Fruit fly (Drosophila melanogaster): ENCODE measurements around the gene CG33642.

The CG33642 gene

DNA sequence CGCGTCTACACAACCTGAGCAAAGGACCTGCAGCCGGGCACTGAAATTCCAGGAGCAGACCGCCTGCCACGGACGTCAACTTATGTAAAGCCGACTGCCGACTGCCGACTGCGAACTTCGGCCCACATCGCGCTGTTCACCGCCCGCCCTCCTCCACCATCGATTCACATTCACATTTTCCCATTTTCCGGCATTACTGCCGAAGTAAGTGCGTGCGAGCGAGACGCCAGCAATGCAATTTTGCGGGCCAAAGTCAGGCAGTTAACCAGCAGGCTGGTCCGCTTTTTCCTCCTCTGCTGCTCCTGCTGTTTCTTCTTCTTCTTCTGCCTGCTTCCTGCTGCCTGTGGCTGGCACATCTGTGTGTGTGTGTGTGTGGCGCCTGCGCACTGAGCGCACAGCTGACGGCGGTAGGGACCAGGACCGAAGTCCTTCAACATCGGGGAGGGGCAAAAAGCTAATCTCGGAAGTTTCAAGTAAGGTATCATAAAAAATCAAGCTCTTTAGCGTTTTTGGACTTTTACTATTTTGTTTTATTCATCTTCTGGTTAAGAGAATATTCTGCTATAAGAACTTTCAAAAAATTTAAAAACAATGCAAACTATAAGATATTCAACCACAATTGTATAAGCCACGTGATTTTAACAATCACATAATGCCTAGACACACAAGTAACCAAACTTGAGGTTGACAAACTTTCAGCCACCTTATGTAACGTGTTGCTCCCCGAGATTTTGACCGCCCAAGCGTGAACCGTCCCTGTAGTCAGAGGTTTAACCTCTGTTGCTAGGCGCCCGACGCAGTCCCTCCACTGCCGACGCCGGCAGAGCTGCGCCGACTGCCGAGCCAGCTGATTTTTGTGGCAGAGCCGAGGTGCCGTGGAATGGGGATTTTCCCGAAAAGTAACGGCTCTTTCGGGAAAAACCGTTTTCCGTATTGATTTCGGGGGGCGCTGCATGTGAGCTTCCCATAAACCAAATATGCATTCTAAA, 18.3 kb downstream of the CG33642 start (continued):
- TF ChIP-seq seq (GFP tag; IDR thresholded peaks at IDR 0.05) (no peak), CG18011 (GFP tag; optimal IDR thresholded peaks at IDR 0.05) (no peak), abd-A (tag; optimal IDR thresholded peaks at IDR 0.05) (peak; percentile 92), pzg (GFP tag; optimal IDR thresholded peaks at IDR 0.05) (no peak), Hmr (GFP tag; optimal IDR thresholded peaks at IDR 0.05) (peak; percentile 58), CG14014 (GFP tag; IDR thresholded peaks at IDR 0.05) (0 out of 2 replicates have a peak, but pooled peaks have one; percentile 15), nerfin-1 (tag; optimal IDR thresholded peaks at IDR 0.05) (peak; percentile 50), CG33557 (GFP tag; optimal IDR thresholded peaks at IDR 0.05) (no peak), CG8290 (GFP tag; optimal IDR thresholded peaks at IDR 0.05) (peak; percentile 41), CG8290 (tag; optimal IDR thresholded peaks at IDR 0.05) (peak in 1 of 2 experiments; percentile 32), fru (optimal IDR thresholded peaks at IDR 0.05) (no peak), Lhr (GFP tag; optimal IDR thresholded peaks at IDR 0.05) (no peak), CG8359 (GFP tag; optimal IDR thresholded peaks at IDR 0.05; ENCODE audit: borderline replicate concordance) (no peak), CG18262 (tag; optimal IDR thresholded peaks at IDR 0.05) (peak; percentile 69), CG13424 (tag; optimal IDR thresholded peaks at IDR 0.05) (peak; percentile 32), unc-4 (GFP tag; IDR thresholded peaks at IDR 0.05; ENCODE audit: partially characterized antibody) (no peak), CG6272 (GFP tag; IDR thresholded peaks at IDR 0.05) (no peak), vvl (GFP tag; IDR thresholded peaks at IDR 0.05) (no peak), Hr51 (GFP tag; optimal IDR thresholded peaks at IDR 0.05) (peak; percentile 36 to 56), CG4707 (GFP tag; optimal IDR thresholded peaks at IDR 0.05) (no peak), onecut (GFP tag; IDR thresholded peaks at IDR 0.05) (peak; percentile 46; the same call in 1 of the 2 replicates), Dad (GFP tag; optimal IDR thresholded peaks at IDR 0.05) (peak; percentile 5), CG1792 (GFP tag; optimal IDR thresholded peaks at IDR 0.05) (peak; percentile 23), CG8944 (GFP tag; optimal IDR thresholded peaks at IDR 0.05) (peak; percentile 50), CG5953 (GFP tag; IDR thresholded peaks at IDR 0.05) (no peak), dm (GFP tag; optimal IDR thresholded peaks at IDR 0.05) (no peak), lbe (GFP tag; optimal IDR thresholded peaks at IDR 0.05) (no peak), CG3995 (GFP tag; optimal IDR thresholded peaks at IDR 0.05) (no peak), CG7839 (tag; optimal IDR thresholded peaks at IDR 0.05) (peak; percentile 68), CG17568 (GFP tag; optimal IDR thresholded peaks at IDR 0.05) (no peak), CG13296 (GFP tag; optimal IDR thresholded peaks at IDR 0.05) (peak; percentile 24), al (GFP tag; IDR thresholded peaks at IDR 0.05) (no peak), fu2 (GFP tag; optimal IDR thresholded peaks at IDR 0.05) (peak; percentile 57), CG34376 (GFP tag; optimal IDR thresholded peaks at IDR 0.05) (peak; percentile 40), B-H1 (GFP tag; IDR thresholded peaks at IDR 0.05) (no peak), MESR4 (GFP tag; optimal IDR thresholded peaks at IDR 0.05) (no peak), HLH54F (GFP tag; optimal IDR thresholded peaks at IDR 0.05) (peak; percentile 41), gem (tag; optimal IDR thresholded peaks at IDR 0.05) (peak; percentile 70), CG33213 (GFP tag; optimal IDR thresholded peaks at IDR 0.05) (no peak), Asciz (GFP tag; optimal IDR thresholded peaks at IDR 0.05) (no peak), NK7.1 (GFP tag; optimal IDR thresholded peaks at IDR 0.05) (no peak), CG14965 (GFP tag; optimal IDR thresholded peaks at IDR 0.05; ENCODE audit: borderline replicate concordance) (no peak), CG4820 (GFP tag; optimal IDR thresholded peaks at IDR 0.05) (no peak), Sin3A (optimal IDR thresholded peaks at IDR 0.05) (no peak), gcm (GFP tag; optimal IDR thresholded peaks at IDR 0.05) (no peak), CG16863 (GFP tag; optimal IDR thresholded peaks at IDR 0.05) (peak; percentile 38), D (optimal IDR thresholded peaks at IDR 0.05) (no peak), D (GFP tag; optimal IDR thresholded peaks at IDR 0.05) (peak; percentile 46), yki (optimal IDR thresholded peaks at IDR 0.05) (no peak)

Measured in whole organism, embryonic.